Worm (Caenorhabditis elegans) whole organism, L3 larva: ENCODE data around the gene nsph-1.1.

Experiments used
- R02D3.7 ChIP-seq: fragments of 150-350 bp; optimal IDR thresholded peaks from 2 replicates; lab custom pipeline; 2014; ENCODE audit warnings: missing biosample characterization, missing genetic modification characterization
- ZK546.5 ChIP-seq: sonication (generic microtip); optimal IDR thresholded peaks from 2 replicates; lab custom pipeline; 2017; ENCODE audit warnings: missing biosample characterization, missing genetic modification characterization
- aly-2 ChIP-seq: fragments of 150-350 bp; optimal IDR thresholded peaks from 2 replicates; lab custom pipeline; 2014; ENCODE audit warnings: missing biosample characterization, missing genetic modification characterization
- ama-1 ChIP-seq: fragments of 150-350 bp; optimal IDR thresholded peaks from 2 replicates; lab custom pipeline; 2018
- ceh-16 ChIP-seq: sonication (generic microtip); optimal IDR thresholded peaks from 2 replicates; lab custom pipeline; 2017; ENCODE audit warnings: missing biosample characterization, missing genetic modification characterization
- ceh-28 ChIP-seq: fragments of 150-350 bp; optimal IDR thresholded peaks from 2 replicates; lab custom pipeline; 2014; ENCODE audit warnings: missing biosample characterization, missing genetic modification reagents, missing genetic modification characterization
- ceh-82 ChIP-seq: fragments of 150-350 bp; optimal IDR thresholded peaks from 2 replicates; lab custom pipeline; 2014; ENCODE audit warnings: missing biosample characterization, missing genetic modification characterization
- ceh-9 ChIP-seq: sonication (generic microtip); optimal IDR thresholded peaks from 2 replicates; lab custom pipeline; 2018; ENCODE audit warnings: missing biosample characterization, missing genetic modification characterization
- egl-5 ChIP-seq: fragments of 150-350 bp; optimal IDR thresholded peaks from 2 replicates; lab custom pipeline; 2017; ENCODE audit warnings: missing biosample characterization, missing genetic modification reagents, missing genetic modification characterization, inconsistent platforms
- elt-1 ChIP-seq: fragments of 150-350 bp; optimal IDR thresholded peaks from 2 replicates; lab custom pipeline; 2014; ENCODE audit warnings: missing biosample characterization, missing genetic modification characterization
- elt-2 ChIP-seq: sonication (generic microtip); optimal IDR thresholded peaks from 2 replicates; lab custom pipeline; 2016; ENCODE audit warnings: missing genetic modification reagents, mild to moderate bottlenecking, missing genetic modification characterization, missing compliant biosample characterization
- elt-3 ChIP-seq, 3 experiments: fragments of 150-350 bp in 1 of 3; sonication (generic microtip) in 2 of 3; optimal IDR thresholded peaks; 2 replicates in 2 of 3; 4 replicates in 1 of 3; lab custom pipeline; 2014 to 2017; ENCODE audit warnings: missing biosample characterization in 3 of 3, missing genetic modification characterization in 3 of 3
- eor-1 ChIP-seq, 2 experiments: fragments of 150-350 bp; optimal IDR thresholded peaks; 2 replicates each; lab custom pipeline; 2014 to 2018; ENCODE audit warnings: missing biosample characterization in 2 of 2, missing genetic modification characterization in 2 of 2
- fkh-10 ChIP-seq: sonication (generic microtip); optimal IDR thresholded peaks from 2 replicates; lab custom pipeline; 2017; ENCODE audit warnings: missing biosample characterization, missing genetic modification reagents, missing genetic modification characterization
- fkh-2 ChIP-seq: fragments of 150-350 bp; optimal IDR thresholded peaks from 2 replicates; lab custom pipeline; 2014; ENCODE audit warnings: missing biosample characterization, missing genetic modification reagents, missing genetic modification characterization
- fos-1 ChIP-seq: fragments of 150-350 bp; optimal IDR thresholded peaks from 2 replicates; lab custom pipeline; 2014; ENCODE audit warnings: missing biosample characterization, missing genetic modification characterization
- jun-1 ChIP-seq: fragments of 150-350 bp; optimal IDR thresholded peaks from 2 replicates; lab custom pipeline; 2014; ENCODE audit warnings: missing biosample characterization, missing genetic modification reagents, missing genetic modification characterization
- lin-15B ChIP-seq: fragments of 150-350 bp; optimal IDR thresholded peaks from 2 replicates; lab custom pipeline; 2014; ENCODE audit warnings: missing biosample characterization, missing genetic modification characterization
- lin-39 ChIP-seq: fragments of 150-350 bp; optimal IDR thresholded peaks from 2 replicates; lab custom pipeline; 2018; ENCODE audit warnings: missing biosample characterization, missing genetic modification reagents, missing genetic modification characterization
- lsy-12 ChIP-seq: sonication (generic microtip); optimal IDR thresholded peaks from 2 replicates; lab custom pipeline; 2016; ENCODE audit warnings: mild to moderate bottlenecking, missing genetic modification characterization, missing compliant biosample characterization
- mml-1 ChIP-seq: fragments of 150-350 bp; sonication (generic microtip); optimal IDR thresholded peaks from 3 replicates; lab custom pipeline; 2014; ENCODE audit warnings: missing biosample characterization, missing genetic modification characterization
- nhr-12 ChIP-seq: fragments of 150-350 bp; optimal IDR thresholded peaks from 2 replicates; lab custom pipeline; 2014; ENCODE audit warnings: missing biosample characterization, missing genetic modification characterization
- nhr-23 ChIP-seq: fragments of 150-350 bp; optimal IDR thresholded peaks from 2 replicates; lab custom pipeline; 2014; ENCODE audit warnings: missing biosample characterization, missing genetic modification reagents, missing genetic modification characterization
- nhr-237 ChIP-seq: fragments of 150-350 bp; optimal IDR thresholded peaks from 2 replicates; lab custom pipeline; 2014; ENCODE audit warnings: missing biosample characterization, missing genetic modification characterization
- nhr-25 ChIP-seq: sonication (generic microtip); optimal IDR thresholded peaks from 2 replicates; lab custom pipeline; 2017; ENCODE audit warnings: missing biosample characterization, missing genetic modification characterization
- nhr-28 ChIP-seq: fragments of 150-350 bp; optimal IDR thresholded peaks from 2 replicates; lab custom pipeline; 2014; ENCODE audit warnings: missing biosample characterization, missing genetic modification characterization
- nhr-43 ChIP-seq: sonication (generic microtip); optimal IDR thresholded peaks from 2 replicates; lab custom pipeline; 2016; ENCODE audit warnings: mild to moderate bottlenecking, missing genetic modification characterization, missing compliant biosample characterization; ENCODE audit not compliant: poor library complexity, severe bottlenecking
- nhr-67 ChIP-seq: fragments of 150-350 bp; optimal IDR thresholded peaks from 2 replicates; lab custom pipeline; 2014; ENCODE audit warnings: missing biosample characterization, missing genetic modification characterization
- pqm-1 ChIP-seq: fragments of 150-350 bp; optimal IDR thresholded peaks from 2 replicates; lab custom pipeline; 2017; ENCODE audit warnings: missing biosample characterization, missing genetic modification characterization, inconsistent platforms
- sea-2 ChIP-seq: fragments of 150-350 bp; sonication (generic microtip); optimal IDR thresholded peaks from 4 replicates; lab custom pipeline; 2014; ENCODE audit warnings: missing biosample characterization, missing genetic modification reagents, missing genetic modification characterization
- skn-1 ChIP-seq: fragments of 150-350 bp; optimal IDR thresholded peaks from 2 replicates; lab custom pipeline; 2014; ENCODE audit warnings: missing biosample characterization, missing genetic modification characterization
- snpc-4 ChIP-seq: fragments of 150-350 bp; optimal IDR thresholded peaks from 2 replicates; lab custom pipeline; 2014; ENCODE audit warnings: missing biosample characterization, missing genetic modification characterization
- tbx-2 ChIP-seq: sonication (generic microtip); optimal IDR thresholded peaks from 2 replicates; lab custom pipeline; 2016; ENCODE audit warnings: mild to moderate bottlenecking, missing genetic modification characterization, missing compliant biosample characterization
- unc-39 ChIP-seq: sonication (generic microtip); optimal IDR thresholded peaks from 4 replicates; lab custom pipeline; 2017; ENCODE audit warnings: missing biosample characterization, missing genetic modification characterization
- unc-62 ChIP-seq: fragments of 150-350 bp; sonication (generic microtip); optimal IDR thresholded peaks from 4 replicates; lab custom pipeline; 2014; ENCODE audit warnings: missing biosample characterization, missing genetic modification reagents, missing genetic modification characterization
- zag-1 ChIP-seq: fragments of 150-350 bp; optimal IDR thresholded peaks from 2 replicates; lab custom pipeline; 2014; ENCODE audit warnings: missing biosample characterization, missing genetic modification characterization
- ztf-11 ChIP-seq: fragments of 150-350 bp; optimal IDR thresholded peaks from 2 replicates; lab custom pipeline; 2014; ENCODE audit warnings: missing biosample characterization, missing genetic modification characterization
- ztf-4 ChIP-seq: fragments of 150-350 bp; optimal IDR thresholded peaks from 2 replicates; lab custom pipeline; 2014; ENCODE audit warnings: missing biosample characterization, missing genetic modification characterization

Gene nsph-1.1

DNA sequence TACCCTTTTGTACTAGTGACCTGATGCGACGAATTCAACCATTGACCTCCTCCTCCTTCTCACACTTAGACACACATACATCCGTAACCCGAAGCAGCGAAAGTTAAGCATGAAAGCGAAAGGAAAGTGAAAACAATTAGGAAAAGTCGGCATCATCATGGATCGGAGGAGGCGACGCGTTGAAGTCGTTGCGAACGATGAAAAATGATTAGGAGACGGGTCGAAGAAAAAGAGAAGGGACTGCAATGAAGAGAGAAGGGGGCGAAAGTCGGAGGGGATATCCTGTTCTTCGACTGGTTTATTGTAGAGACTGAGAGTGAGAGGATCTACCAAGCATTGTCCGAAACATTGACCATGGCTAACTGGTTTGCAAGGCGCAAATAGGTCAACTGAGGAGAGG is 15.5 kb upstream of the nsph-1.1 start:
- peak; percentile 66 for TF ChIP-seq nhr-43 (tag; lab: Kevin White, UChicago)
- peak; percentile 38 for TF ChIP-seq fos-1 (tag; lab: Kevin White, UChicago)
- no peak for TF ChIP-seq egl-5 (tag; lab: Kevin White, UChicago)
- TF ChIP-seq unc-39 (tag; lab: Kevin White, UChicago): no peak
- no peak for TF ChIP-seq nhr-12 (tag; lab: Kevin White, UChicago)
- TF ChIP-seq mml-1 (tag; lab: Kevin White, UChicago): no peak
- TF ChIP-seq R02D3.7 (tag; lab: Kevin White, UChicago): no peak
- TF ChIP-seq nhr-25 (tag; lab: Kevin White, UChicago): peak; percentile 81
- TF ChIP-seq elt-1 (tag; lab: Kevin White, UChicago): no peak
- peak; percentile 97 for TF ChIP-seq nhr-23
- TF ChIP-seq eor-1 (tag; optimal IDR thresholded peaks at IDR 0.05; lab: Kevin White, UChicago): no peak
- TF ChIP-seq ceh-16 (tag; lab: Kevin White, UChicago): no peak
- peak in 1 of 3 experiments; percentile 54 for TF ChIP-seq elt-3 (tag; optimal IDR thresholded peaks at IDR 0.05; lab: Kevin White, UChicago)
- no peak for TF ChIP-seq ZK546.5 (tag; lab: Kevin White, UChicago)

DNA sequence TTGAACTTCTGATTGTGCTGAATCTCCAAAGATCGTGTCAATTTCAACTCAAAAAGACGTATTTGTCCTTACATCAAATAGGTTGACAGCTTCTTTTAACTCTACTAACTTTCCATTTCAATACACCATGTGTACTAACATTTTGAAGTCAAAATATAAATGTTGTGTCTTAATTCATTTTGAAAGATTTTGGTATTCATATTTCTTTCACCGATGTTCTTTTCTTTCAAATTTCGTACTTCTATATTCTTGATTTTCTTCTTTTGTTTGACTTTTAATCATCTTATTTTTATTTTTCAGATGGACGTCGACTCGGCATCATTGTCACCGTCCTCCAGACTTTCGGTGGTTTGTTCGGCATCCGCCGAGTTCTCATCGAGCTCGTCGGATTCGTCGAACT is 14.9 kb upstream of the nsph-1.1 start, which contains the start of gene atf-2:
Gene atf-2 (plus strand): TSS at position 301 of the 400 bp plus-strand sequence.
- no peak for TF ChIP-seq nhr-25 (tag; lab: Kevin White, UChicago)
- TF ChIP-seq ama-1 (lab: Kevin White, UChicago): no peak
- TF ChIP-seq nhr-67: no peak
- no peak for TF ChIP-seq nhr-43 (tag; lab: Kevin White, UChicago)
- TF ChIP-seq snpc-4 (tag; lab: Kevin White, UChicago): no peak
- no peak for TF ChIP-seq ZK546.5 (tag; lab: Kevin White, UChicago)
- TF ChIP-seq nhr-23: no peak
- no peak for TF ChIP-seq unc-62
- TF ChIP-seq mml-1 (tag; lab: Kevin White, UChicago): no peak
- no peak for TF ChIP-seq elt-1 (tag; lab: Kevin White, UChicago)
- TF ChIP-seq aly-2 (tag; lab: Kevin White, UChicago): no peak
- no peak for TF ChIP-seq elt-3 (tag; optimal IDR thresholded peaks at IDR 0.05; lab: Kevin White, UChicago)
- TF ChIP-seq ceh-16 (tag; lab: Kevin White, UChicago): no peak
- TF ChIP-seq sea-2: no peak
- TF ChIP-seq R02D3.7 (tag; lab: Kevin White, UChicago): no peak
- no peak for TF ChIP-seq tbx-2 (tag; lab: Kevin White, UChicago)
- TF ChIP-seq jun-1 (tag; lab: Kevin White, UChicago): no peak
- no peak for TF ChIP-seq lin-39

DNA sequence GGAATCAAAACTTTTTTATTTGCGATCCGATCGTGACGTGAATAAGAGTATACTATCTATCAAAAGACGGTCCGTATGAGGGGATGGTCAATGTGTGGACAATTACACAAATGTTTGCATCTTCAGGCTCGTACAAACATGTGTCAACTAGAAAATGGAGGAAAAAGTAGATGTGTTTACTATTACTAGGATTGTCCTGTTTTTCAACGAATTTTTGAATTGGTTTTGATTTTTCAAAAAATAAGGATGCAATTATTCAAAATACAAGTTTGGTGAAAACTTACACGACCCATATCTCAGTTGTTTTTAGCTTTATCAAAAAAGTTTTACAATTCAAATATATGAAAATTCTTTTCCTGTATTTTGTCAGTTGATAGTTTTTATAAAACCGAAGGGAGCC is 11.3 kb upstream of the nsph-1.1 start, which contains the start of gene K08F8.7:
Gene K08F8.7 (minus strand): TSS at position 101 of the 400 bp plus-strand sequence.
- no peak for TF ChIP-seq jun-1 (tag; lab: Kevin White, UChicago)
- no peak for TF ChIP-seq ztf-4 (tag; lab: Kevin White, UChicago)
- TF ChIP-seq fkh-10 (GFP tag; lab: Kevin White, UChicago): no peak
- TF ChIP-seq elt-2 (tag; lab: Kevin White, UChicago): no peak
- no peak for TF ChIP-seq unc-62
- no peak for TF ChIP-seq ceh-9
- TF ChIP-seq nhr-237 (tag; lab: Kevin White, UChicago): no peak
- no peak for TF ChIP-seq zag-1
- no peak for TF ChIP-seq fkh-2 (tag; lab: Kevin White, UChicago)
- no peak for TF ChIP-seq nhr-28 (tag; lab: Kevin White, UChicago)
- TF ChIP-seq R02D3.7 (tag; lab: Kevin White, UChicago): no peak
- TF ChIP-seq skn-1 (tag; lab: Kevin White, UChicago): no peak
- TF ChIP-seq ztf-11 (tag; lab: Kevin White, UChicago): no peak
- TF ChIP-seq ama-1 (lab: Kevin White, UChicago): no peak
- TF ChIP-seq aly-2 (tag; lab: Kevin White, UChicago): no peak
- TF ChIP-seq ceh-82 (tag; lab: Kevin White, UChicago): no peak
- TF ChIP-seq ceh-28 (tag; lab: Kevin White, UChicago): no peak
- no peak for TF ChIP-seq ZK546.5 (tag; lab: Kevin White, UChicago)

DNA sequence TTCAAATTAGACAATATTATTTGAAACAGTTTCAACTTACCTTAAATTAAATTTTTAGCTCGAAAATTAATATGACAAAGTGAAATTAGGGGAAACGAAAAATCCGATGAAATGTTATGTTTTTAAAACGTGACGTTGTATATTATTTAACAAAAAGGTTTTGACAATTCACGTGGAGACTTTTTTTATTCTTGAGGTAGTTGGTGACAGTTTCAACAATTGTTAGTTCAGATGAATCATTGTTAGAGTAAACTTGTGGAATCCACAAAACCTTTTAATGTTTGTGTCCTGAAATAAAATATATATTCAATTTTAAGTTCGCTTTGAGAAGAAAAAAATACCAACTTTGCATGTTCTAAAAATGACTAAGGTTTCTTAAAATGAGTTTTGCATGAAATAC is 7.1 kb upstream of the nsph-1.1 start, which contains the start of gene fut-1:
Gene fut-1 (minus strand): TSS at position 101 of the 400 bp plus-strand sequence.
- TF ChIP-seq nhr-43 (tag; lab: Kevin White, UChicago) (no peak), unc-62 (no peak), lin-39 (no peak), eor-1 (tag; optimal IDR thresholded peaks at IDR 0.05; lab: Kevin White, UChicago) (no peak), nhr-28 (tag; lab: Kevin White, UChicago) (no peak), unc-39 (tag; lab: Kevin White, UChicago) (no peak), lsy-12 (tag; lab: Kevin White, UChicago) (no peak), tbx-2 (tag; lab: Kevin White, UChicago) (no peak), nhr-23 (no peak), snpc-4 (tag; lab: Kevin White, UChicago) (no peak), fkh-2 (tag; lab: Kevin White, UChicago) (no peak), R02D3.7 (tag; lab: Kevin White, UChicago) (no peak), pqm-1 (tag; lab: Kevin White, UChicago) (no peak), lin-15B (tag; lab: Kevin White, UChicago) (no peak), ztf-4 (tag; lab: Kevin White, UChicago) (no peak), ceh-28 (tag; lab: Kevin White, UChicago) (no peak), ama-1 (lab: Kevin White, UChicago) (no peak), nhr-25 (tag; lab: Kevin White, UChicago) (no peak)
